Worm (Caenorhabditis elegans): Measurements from ENCODE around the gene F47D12.6.
A peak's percentile ranks its signal among the peaks of the same experiment; 100 is the strongest.

The F47D12.6 gene

DNA sequence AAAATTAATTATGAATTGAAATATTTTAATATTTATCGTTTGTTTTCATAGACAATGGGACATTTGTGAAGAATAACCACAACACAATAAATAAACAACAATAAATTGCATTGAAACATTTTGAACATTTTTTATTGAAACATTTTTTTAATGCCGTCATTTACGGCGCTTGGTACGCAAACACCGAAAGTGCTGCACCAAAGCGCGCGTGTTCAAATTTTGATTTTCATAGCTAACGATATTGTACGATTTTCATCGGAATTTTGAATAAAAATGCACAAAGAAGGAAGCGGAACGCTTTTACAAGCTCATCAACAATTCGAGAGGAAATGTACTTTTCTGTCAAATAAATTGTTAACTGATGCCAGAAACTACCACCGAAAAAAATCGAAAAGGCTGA is 16.7 kb upstream of the F47D12.6 start:
- no peak for TF ChIP-seq lin-15B (tag; optimal IDR thresholded peaks at IDR 0.05)
- no peak for TF ChIP-seq elt-2 (tag; optimal IDR thresholded peaks at IDR 0.05)
- no peak for TF ChIP-seq eor-1 (tag; optimal IDR thresholded peaks at IDR 0.05)
- no peak for TF ChIP-seq nfya-1 (tag; optimal IDR thresholded peaks at IDR 0.05; ENCODE audit: insufficient read depth)
- TF ChIP-seq egl-5 (tag; optimal IDR thresholded peaks at IDR 0.05): no peak
- no peak for TF ChIP-seq ZK546.5 (tag; optimal IDR thresholded peaks at IDR 0.05)
- no peak for TF ChIP-seq ceh-28 (tag; optimal IDR thresholded peaks at IDR 0.05)
- TF ChIP-seq ztf-11 (tag; optimal IDR thresholded peaks at IDR 0.05): no peak
- no peak for TF ChIP-seq snpc-4 (tag; optimal IDR thresholded peaks at IDR 0.05)
- no peak for TF ChIP-seq nhr-11 (tag; optimal IDR thresholded peaks at IDR 0.05)
- TF ChIP-seq zag-1 (tag; optimal IDR thresholded peaks at IDR 0.05): no peak
- TF ChIP-seq lin-39 (tag; optimal IDR thresholded peaks at IDR 0.05): no peak
- no peak for TF ChIP-seq egl-27 (tag; optimal IDR thresholded peaks at IDR 0.05)

DNA sequence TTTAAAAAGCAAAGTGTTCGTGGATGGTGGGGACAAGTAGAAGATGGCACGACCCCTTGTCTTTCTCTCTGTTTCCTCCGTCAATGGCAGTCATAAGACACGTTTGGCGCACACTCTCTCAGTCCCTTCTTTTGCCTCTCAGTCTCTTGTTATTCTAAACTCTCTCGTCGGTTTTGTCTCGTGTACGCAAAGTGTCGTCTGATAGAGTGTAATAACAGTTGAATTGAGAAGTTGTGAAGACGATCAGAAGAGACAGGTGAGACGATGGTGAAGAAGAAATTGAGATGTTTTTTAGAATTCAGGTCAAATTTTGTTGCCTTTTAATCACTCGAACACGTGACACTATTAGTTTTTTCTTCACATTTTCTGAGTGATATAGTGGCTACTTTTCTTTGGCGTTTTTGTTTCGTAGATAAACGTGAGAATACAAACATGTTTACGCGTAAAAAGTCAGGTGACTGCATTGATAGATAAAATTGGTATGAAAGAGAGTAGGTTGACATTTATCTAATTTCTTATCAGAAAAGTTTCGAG is 16.1 kb upstream of the F47D12.6 start, which contains the start of gene F47D12.9:
Gene F47D12.9, minus strand, starts transcription at position 267 of the 534 bp plus-strand sequence.
- TF ChIP-seq nfya-1 (tag; optimal IDR thresholded peaks at IDR 0.05; ENCODE audit: insufficient read depth) (peak; percentile 84), ama-1 (optimal IDR thresholded peaks at IDR 0.05) (peak; percentile 69), nhr-25 (tag; optimal IDR thresholded peaks at IDR 0.05) (peak; percentile 91), ztf-11 (tag; optimal IDR thresholded peaks at IDR 0.05) (no peak), elt-3 (tag; optimal IDR thresholded peaks at IDR 0.05) (peak in 1 of 3 experiments; percentile 28), egl-27 (tag; optimal IDR thresholded peaks at IDR 0.05) (no peak), fkh-10 (GFP tag; optimal IDR thresholded peaks at IDR 0.05) (no peak), ceh-9 (tag; optimal IDR thresholded peaks at IDR 0.05) (no peak), elt-1 (tag; optimal IDR thresholded peaks at IDR 0.05) (peak; percentile 42), tbx-2 (tag; optimal IDR thresholded peaks at IDR 0.05) (no peak), nhr-28 (tag; optimal IDR thresholded peaks at IDR 0.05) (no peak), mml-1 (tag; optimal IDR thresholded peaks at IDR 0.05) (no peak), pqm-1 (tag; optimal IDR thresholded peaks at IDR 0.05) (peak; percentile 13), nhr-77 (tag; optimal IDR thresholded peaks at IDR 0.05) (no peak), aly-2 (tag; optimal IDR thresholded peaks at IDR 0.05) (no peak), fos-1 (tag; optimal IDR thresholded peaks at IDR 0.05) (no peak), unc-62 (GFP tag; optimal IDR thresholded peaks at IDR 0.05) (no peak), nhr-67 (tag; optimal IDR thresholded peaks at IDR 0.05) (no peak), lin-15B (tag; optimal IDR thresholded peaks at IDR 0.05) (peak; percentile 77), nhr-43 (tag; optimal IDR thresholded peaks at IDR 0.05; ENCODE audit: poor library complexity, severe bottlenecking) (peak; percentile 56), skn-1 (tag; optimal IDR thresholded peaks at IDR 0.05) (peak; percentile 20), egl-5 (tag; optimal IDR thresholded peaks at IDR 0.05) (peak; percentile 46), ceh-16 (tag; optimal IDR thresholded peaks at IDR 0.05) (no peak), zag-1 (tag; optimal IDR thresholded peaks at IDR 0.05) (no peak), nhr-11 (tag; optimal IDR thresholded peaks at IDR 0.05) (no peak), ZK546.5 (tag; optimal IDR thresholded peaks at IDR 0.05) (no peak), pha-4 (tag; optimal IDR thresholded peaks at IDR 0.05) (peak; percentile 55), nhr-76 (tag; optimal IDR thresholded peaks at IDR 0.05) (no peak), ceh-28 (tag; optimal IDR thresholded peaks at IDR 0.05) (peak; percentile 16), R02D3.7 (tag; optimal IDR thresholded peaks at IDR 0.05) (no peak), elt-2 (tag; optimal IDR thresholded peaks at IDR 0.05) (peak; percentile 92), ztf-4 (tag; optimal IDR thresholded peaks at IDR 0.05) (no peak), fkh-2 (tag; optimal IDR thresholded peaks at IDR 0.05) (no peak), nhr-23 (tag; optimal IDR thresholded peaks at IDR 0.05) (peak; percentile 90), daf-12 (tag; optimal IDR thresholded peaks at IDR 0.05) (no peak), sea-2 (GFP tag; optimal IDR thresholded peaks at IDR 0.05) (no peak), unc-39 (tag; optimal IDR thresholded peaks at IDR 0.05) (no peak), lin-39 (tag; optimal IDR thresholded peaks at IDR 0.05) (peak; percentile 68), hmg-11 (tag; optimal IDR thresholded peaks at IDR 0.05) (peak; percentile 76), lsy-12 (tag; optimal IDR thresholded peaks at IDR 0.05) (peak; percentile 73), jun-1 (tag; optimal IDR thresholded peaks at IDR 0.05) (peak; percentile 78), eor-1 (tag; optimal IDR thresholded peaks at IDR 0.05) (no peak), nhr-12 (tag; optimal IDR thresholded peaks at IDR 0.05) (no peak), mdl-1 (tag; optimal IDR thresholded peaks at IDR 0.05) (peak; percentile 43), nhr-237 (tag; optimal IDR thresholded peaks at IDR 0.05) (no peak), ceh-82 (tag; optimal IDR thresholded peaks at IDR 0.05) (no peak), snpc-4 (tag; optimal IDR thresholded peaks at IDR 0.05) (peak; percentile 30)
